Worm (Caenorhabditis elegans) whole organism, young adult: ENCODE measurements around the gene pmk-2.

Experiments
- B0336.3 ChIP-seq: fragments of 200-800 bp; sonication (Bioruptor generic); IDR thresholded peaks from 2 replicates; pipeline ENCODE4 v1.3.6; 2022; ENCODE audit warnings: missing genetic modification characterization, missing compliant biosample characterization
- C06A6.2 ChIP-seq: fragments of 200-800 bp; sonication (Bioruptor generic); conservative IDR thresholded peaks from 2 replicates; pipeline ENCODE4 v1.3.6; 2022; ENCODE audit warnings: missing genetic modification characterization, missing compliant biosample characterization
- F22D6.2 ChIP-seq: sonication (generic microtip); optimal IDR thresholded peaks from 2 replicates; lab custom pipeline; 2016; ENCODE audit warnings: mild to moderate bottlenecking, missing genetic modification characterization, missing compliant biosample characterization
- F23B12.7 ChIP-seq: sonication (generic microtip); optimal IDR thresholded peaks from 2 replicates; lab custom pipeline; 2017; ENCODE audit warnings: missing genetic modification characterization, mild to moderate bottlenecking, missing compliant biosample characterization, antibody characterized with exemption, moderate library complexity; ENCODE audit not compliant: insufficient read depth
- F52B5.7 ChIP-seq: sonication (generic microtip); optimal IDR thresholded peaks from 2 replicates; lab custom pipeline; 2016; ENCODE audit warnings: mild to moderate bottlenecking, missing genetic modification characterization, missing compliant biosample characterization
- F55B11.4 ChIP-seq: sonication (generic microtip); optimal IDR thresholded peaks from 2 replicates; lab custom pipeline; 2016; ENCODE audit warnings: missing compliant biosample characterization, missing genetic modification characterization, borderline replicate concordance; ENCODE audit not compliant: insufficient read depth
- K11D2.4 ChIP-seq: fragments of 200-800 bp; sonication (Bioruptor generic); IDR thresholded peaks from 2 replicates; pipeline ENCODE4 v1.3.6; 2022; ENCODE audit warnings: missing genetic modification reagents, missing genetic modification characterization, missing compliant biosample characterization
- T07F8.4 ChIP-seq: sonication (generic microtip); optimal IDR thresholded peaks from 2 replicates; lab custom pipeline; 2016; ENCODE audit warnings: mild to moderate bottlenecking, missing genetic modification characterization, moderate library complexity, missing compliant biosample characterization
- Y56A3A.18 ChIP-seq: fragments of 200-800 bp; sonication (Bioruptor generic); IDR thresholded peaks from 2 replicates; pipeline ENCODE4 v1.3.6; 2022; ENCODE audit warnings: missing genetic modification reagents, missing genetic modification characterization, missing compliant biosample characterization
- aptf-2 ChIP-seq: fragments of 200-800 bp; sonication (Bioruptor generic); conservative IDR thresholded peaks from 2 replicates; pipeline ENCODE4 v1.3.6; 2022; ENCODE audit warnings: missing genetic modification reagents, missing genetic modification characterization, missing compliant biosample characterization
- attf-5 ChIP-seq: fragments of 200-800 bp; sonication (Bioruptor generic); optimal IDR thresholded peaks from 2 replicates; lab custom pipeline; 2018; ENCODE audit warnings: mild to moderate bottlenecking, missing genetic modification characterization, missing compliant biosample characterization
- bed-1 ChIP-seq: fragments of 200-800 bp; sonication (Bioruptor generic); IDR thresholded peaks from 2 replicates; pipeline ENCODE4 v1.3.6; 2022; ENCODE audit warnings: missing genetic modification reagents, missing genetic modification characterization, missing compliant biosample characterization
- cebp-1 ChIP-seq, 2 experiments: fragments of 200-800 bp in 1 of 2; sonication (Bioruptor generic) in 1 of 2; sonication (generic microtip) in 1 of 2; IDR thresholded peaks in 1 of 2; optimal IDR thresholded peaks in 1 of 2; 2 replicates each; pipeline versions ENCODE4 v1.3.6 to Lab custom; 2017 to 2022; ENCODE audit warnings: missing compliant biosample characterization in 2 of 2, missing genetic modification characterization in 2 of 2, mild to moderate bottlenecking in 1 of 2, missing genetic modification reagents in 1 of 2, moderate library complexity in 1 of 2
- cebp-2 ChIP-seq: fragments of 200-800 bp; sonication (Bioruptor generic); IDR thresholded peaks from 2 replicates; pipeline ENCODE4 v1.3.6; 2022; ENCODE audit warnings: missing genetic modification characterization, missing compliant biosample characterization
- ceh-100 ChIP-seq: fragments of 200-800 bp; sonication (Bioruptor generic); IDR thresholded peaks from 2 replicates; pipeline ENCODE4 v1.3.6; 2022; ENCODE audit warnings: missing genetic modification reagents, missing genetic modification characterization, missing compliant biosample characterization
- ceh-91 ChIP-seq: fragments of 200-800 bp; sonication (Bioruptor generic); IDR thresholded peaks from 2 replicates; pipeline ENCODE4 v1.3.6; 2022; ENCODE audit warnings: missing genetic modification reagents, missing genetic modification characterization, missing compliant biosample characterization
- let-607 ChIP-seq, 2 experiments: fragments of 200-800 bp in 1 of 2; sonication (Bioruptor generic) in 1 of 2; sonication (generic microtip) in 1 of 2; optimal IDR thresholded peaks; 2 replicates each; lab custom pipeline; 2016 to 2018; ENCODE audit warnings: mild to moderate bottlenecking in 2 of 2, missing compliant biosample characterization in 2 of 2, missing genetic modification characterization in 2 of 2, moderate library complexity in 2 of 2, missing genotype in 1 of 2
- lsl-1 ChIP-seq: fragments of 200-800 bp; sonication (Bioruptor generic); optimal IDR thresholded peaks from 2 replicates; lab custom pipeline; 2018; ENCODE audit warnings: mild to moderate bottlenecking, missing genetic modification characterization, moderate library complexity, missing compliant biosample characterization
- madf-3 ChIP-seq: fragments of 200-800 bp; sonication (Bioruptor generic); IDR thresholded peaks from 2 replicates; pipeline ENCODE4 v1.3.6; 2022; ENCODE audit warnings: missing genetic modification reagents, missing genetic modification characterization, missing compliant biosample characterization
- madf-6 ChIP-seq: fragments of 200-800 bp; sonication (Bioruptor generic); IDR thresholded peaks from 2 replicates; pipeline ENCODE4 v1.3.6; 2022; ENCODE audit warnings: missing genetic modification reagents, missing genetic modification characterization, missing compliant biosample characterization
- madf-8 ChIP-seq: fragments of 200-800 bp; sonication (Bioruptor generic); conservative IDR thresholded peaks from 2 replicates; pipeline ENCODE4 v1.3.6; 2022; ENCODE audit warnings: missing genetic modification reagents, missing genetic modification characterization, missing compliant biosample characterization
- nfya-1 ChIP-seq: sonication (generic microtip); optimal IDR thresholded peaks from 2 replicates; lab custom pipeline; 2017; ENCODE audit warnings: antibody characterized with exemption, missing compliant biosample characterization, missing genetic modification characterization, borderline replicate concordance; ENCODE audit not compliant: insufficient read depth
- nhr-27 ChIP-seq: fragments of 200-800 bp; sonication (Bioruptor generic); optimal IDR thresholded peaks from 2 replicates; lab custom pipeline; 2018; ENCODE audit warnings: mild to moderate bottlenecking, missing genetic modification characterization, moderate library complexity, missing compliant biosample characterization
- nhr-80 ChIP-seq: sonication (generic microtip); optimal IDR thresholded peaks from 2 replicates; lab custom pipeline; 2016; ENCODE audit warnings: missing genetic modification characterization, missing compliant biosample characterization
- snpc-1.1 ChIP-seq: sonication (generic microtip); optimal IDR thresholded peaks from 2 replicates; lab custom pipeline; 2017; ENCODE audit warnings: missing genetic modification characterization, mild to moderate bottlenecking, missing compliant biosample characterization, antibody characterized with exemption, moderate library complexity, missing genotype, missing genetic modification reagents; ENCODE audit not compliant: insufficient read depth
- snpc-1.3 ChIP-seq: sonication (generic microtip); optimal IDR thresholded peaks from 2 replicates; lab custom pipeline; 2017; ENCODE audit warnings: missing genetic modification characterization, mild to moderate bottlenecking, missing compliant biosample characterization, antibody characterized with exemption, moderate library complexity, missing genotype, missing genetic modification reagents; ENCODE audit not compliant: insufficient read depth
- snpc-3.4 ChIP-seq: sonication (generic microtip); optimal IDR thresholded peaks from 2 replicates; lab custom pipeline; 2017; ENCODE audit warnings: missing genetic modification characterization, mild to moderate bottlenecking, missing compliant biosample characterization, antibody characterized with exemption, moderate library complexity, missing genotype, missing genetic modification reagents
- snpc-4 ChIP-seq, 5 experiments: fragments of 150-350 bp in 1 of 5; sonication (generic microtip) in 4 of 5; optimal IDR thresholded peaks; 2 replicates each; lab custom pipeline; 2014 to 2018; ENCODE audit warnings: missing genetic modification characterization in 5 of 5, missing biosample characterization in 3 of 5, antibody characterized with exemption in 2 of 5, mild to moderate bottlenecking in 2 of 5, missing compliant biosample characterization in 2 of 5, missing genotype in 2 of 5, moderate library complexity in 2 of 5, missing genetic modification reagents in 1 of 5
- tbx-9 ChIP-seq: sonication (generic microtip); optimal IDR thresholded peaks from 2 replicates; lab custom pipeline; 2016; ENCODE audit warnings: borderline replicate concordance, missing genetic modification characterization, inconsistent platforms, missing compliant biosample characterization
- unc-62 ChIP-seq: fragments of 150-350 bp; optimal IDR thresholded peaks from 2 replicates; lab custom pipeline; 2014; ENCODE audit warnings: missing biosample characterization, missing genetic modification reagents, missing genetic modification characterization
- ztf-22 ChIP-seq: fragments of 200-800 bp; sonication (Bioruptor generic); optimal IDR thresholded peaks from 2 replicates; lab custom pipeline; 2018; ENCODE audit warnings: mild to moderate bottlenecking, missing genetic modification characterization, moderate library complexity, missing compliant biosample characterization
- ztf-25 ChIP-seq: fragments of 200-800 bp; sonication (Bioruptor generic); IDR thresholded peaks from 2 replicates; pipeline ENCODE4 v1.3.6; 2022; ENCODE audit warnings: missing genetic modification reagents, missing genetic modification characterization, missing compliant biosample characterization

Gene pmk-2

DNA sequence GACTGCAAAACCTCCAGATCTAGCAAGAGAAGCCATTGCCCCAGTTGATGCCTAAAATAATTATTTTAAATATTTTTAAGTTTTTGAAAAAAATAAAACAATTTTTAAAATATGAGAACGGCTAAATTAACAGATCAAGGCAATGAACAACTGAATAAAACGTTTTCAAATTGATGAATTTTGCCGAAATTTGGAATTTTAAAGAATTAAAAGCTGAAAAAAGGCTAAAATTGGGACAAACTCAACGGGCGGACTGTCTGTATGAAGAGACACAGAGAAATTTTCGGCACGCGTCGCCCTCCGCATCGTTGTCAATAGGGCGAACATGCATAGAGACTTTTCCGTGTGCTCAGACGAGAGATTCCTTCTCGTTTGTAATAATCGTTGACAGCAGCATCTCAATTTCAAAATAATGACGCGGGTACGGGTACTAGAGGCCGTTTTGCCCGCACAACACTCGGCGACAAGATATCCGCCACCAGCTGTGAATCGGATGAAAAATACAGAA is 7.2 kb upstream of the pmk-2 start, which contains the start of the genes isp-1 and islo-1 (continued):
- TF ChIP-seq snpc-4 (GFP tag; optimal IDR thresholded peaks at IDR 0.05; lab: Kevin White, UChicago) = no peak
- peak in 2 of 4 experiments; percentile 46 to 53 for TF ChIP-seq snpc-4 (tag; optimal IDR thresholded peaks at IDR 0.05; lab: Kevin White, UChicago)
- no peak for TF ChIP-seq nhr-27
- TF ChIP-seq madf-6 (GFP tag; lab: Robert Waterston, UW) = 0 out of 2 replicates have a peak, but pooled peaks have one; percentile 19
- peak; percentile 13; the same call in 1 of the 2 replicates for TF ChIP-seq madf-8 (GFP tag; lab: Robert Waterston, UW)
- no peak for TF ChIP-seq snpc-1.1 (tag; lab: Kevin White, UChicago)
- peak; percentile 3 for TF ChIP-seq lsl-1 (GFP tag; lab: Kevin White, UChicago)
- peak; percentile 82 for TF ChIP-seq attf-5 (GFP tag; lab: Kevin White, UChicago)
- peak; percentile 92 for TF ChIP-seq madf-3 (GFP tag; lab: Robert Waterston, UW)
- no peak for TF ChIP-seq F55B11.4 (tag; lab: Kevin White, UChicago)
- TF ChIP-seq snpc-1.3 (tag; lab: Kevin White, UChicago) = no peak
- TF ChIP-seq, all 124 proteins: peak for 18

DNA sequence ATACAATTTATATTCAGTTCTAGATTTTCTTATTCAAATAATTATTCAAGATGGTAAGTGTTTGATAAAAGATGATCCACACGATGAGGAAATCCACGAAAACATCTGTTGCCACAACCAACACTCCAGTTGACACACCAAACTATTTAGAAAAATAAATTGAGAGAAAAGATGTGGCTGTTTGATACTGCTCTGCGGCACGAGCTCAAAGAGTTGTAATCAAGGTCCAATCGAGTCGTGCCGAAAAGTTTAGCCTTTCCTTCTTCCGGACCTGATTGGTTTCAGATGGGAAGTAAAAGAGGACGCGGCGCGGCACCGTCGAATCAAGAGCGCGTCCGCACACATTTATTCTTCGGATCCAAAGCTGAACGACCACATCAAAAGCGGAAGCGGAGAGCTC is 6.8 kb upstream of the pmk-2 start:
- TF ChIP-seq unc-62 (no peak), K11D2.4 (GFP tag; lab: Robert Waterston, UW) (no peak), bed-1 (GFP tag; lab: Robert Waterston, UW) (no peak), ztf-22 (GFP tag; lab: Kevin White, UChicago) (no peak), nhr-27 (no peak), cebp-1 (GFP tag; IDR thresholded peaks at IDR 0.05; lab: Robert Waterston, UW) (no peak), cebp-1 (tag; optimal IDR thresholded peaks at IDR 0.05; lab: Kevin White, UChicago) (no peak), snpc-3.4 (no peak), cebp-2 (GFP tag; lab: Robert Waterston, UW) (no peak), Y56A3A.18 (no peak), C06A6.2 (GFP tag; lab: Robert Waterston, UW) (no peak), ceh-91 (GFP tag; lab: Robert Waterston, UW) (no peak), F22D6.2 (tag; lab: Kevin White, UChicago) (no peak), T07F8.4 (no peak), B0336.3 (no peak), ceh-100 (no peak), F52B5.7 (tag; lab: Kevin White, UChicago) (no peak), aptf-2 (GFP tag; lab: Robert Waterston, UW) (no peak), tbx-9 (tag; lab: Kevin White, UChicago) (no peak)
- TF ChIP-seq, all 124 proteins: peak for 0

DNA sequence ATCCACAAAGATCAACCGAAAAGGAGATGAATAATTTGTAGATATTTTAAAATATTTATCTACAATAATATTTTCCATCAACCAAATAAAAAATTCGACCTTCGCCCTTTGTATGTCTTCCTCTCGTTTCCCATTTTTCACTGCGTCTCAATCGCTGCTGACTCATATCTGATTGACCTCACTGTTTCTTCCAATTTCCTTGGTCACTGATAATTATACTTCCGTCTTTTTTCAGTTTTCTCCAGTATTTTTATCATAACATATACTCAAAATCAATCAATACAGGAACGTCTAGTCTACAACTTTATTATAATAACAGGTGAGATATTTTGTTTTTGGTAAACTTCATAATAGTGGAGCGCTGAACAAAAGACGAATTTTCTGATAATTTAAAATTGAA is 4.3 kb upstream of the pmk-2 start, which contains the start of gene pmk-3:
pmk-3 (plus strand) TSS at position 236 of the 400 bp plus-strand sequence.
- no peak for TF ChIP-seq ztf-25
- peak; percentile 68 for TF ChIP-seq nhr-80 (tag; lab: Kevin White, UChicago)
- peak; percentile 11 for TF ChIP-seq F23B12.7 (tag; lab: Kevin White, UChicago)
- TF ChIP-seq let-607 (tag; optimal IDR thresholded peaks at IDR 0.05; lab: Kevin White, UChicago) = peak in 1 of 2 experiments; percentile 19
- no peak for TF ChIP-seq nfya-1 (tag; lab: Kevin White, UChicago)
